Fruit fly (Drosophila melanogaster) whole organism, adult: ENCODE results near the gene CG15820.

Source experiments
- CG11617 ChIP-seq: fragments of 200-800 bp; sonication (Bioruptor generic); optimal IDR thresholded peaks from 2 replicates; lab custom pipeline; 2017; ENCODE audit warnings: mild to moderate bottlenecking, missing biosample characterization, missing genetic modification reagents, missing genetic modification characterization
- CG12768 ChIP-seq: fragments of 200-800 bp; sonication (Bioruptor generic); optimal IDR thresholded peaks from 2 replicates; lab custom pipeline; 2017; ENCODE audit warnings: missing biosample characterization, missing genetic modification characterization, mild to moderate bottlenecking, moderate library complexity, missing genetic modification reagents
- CG14711 ChIP-seq: fragments of 200-800 bp; sonication (Bioruptor generic); optimal IDR thresholded peaks from 2 replicates; lab custom pipeline; 2018; ENCODE audit warnings: missing biosample characterization, mild to moderate bottlenecking, missing genetic modification characterization, moderate library complexity
- CG1620 ChIP-seq: fragments of 200-800 bp; sonication (Bioruptor generic); optimal IDR thresholded peaks from 2 replicates; lab custom pipeline; 2016; ENCODE audit warnings: missing biosample characterization, missing genetic modification characterization
- CG33017 ChIP-seq: fragments of 200-800 bp; sonication (Bioruptor generic); optimal IDR thresholded peaks from 2 replicates; lab custom pipeline; 2018; ENCODE audit warnings: missing biosample characterization, mild to moderate bottlenecking, missing genetic modification characterization, moderate library complexity
- CG5204 ChIP-seq: fragments of 200-800 bp; sonication (Bioruptor generic); optimal IDR thresholded peaks from 2 replicates; lab custom pipeline; 2016; ENCODE audit warnings: missing biosample characterization, missing genetic modification characterization
- CG7045 ChIP-seq: fragments of 200-800 bp; sonication (Bioruptor generic); optimal IDR thresholded peaks from 2 replicates; lab custom pipeline; 2017; ENCODE audit warnings: missing biosample characterization, mild to moderate bottlenecking, missing genetic modification characterization
- CG7101 ChIP-seq: fragments of 200-800 bp; sonication (Bioruptor generic); optimal IDR thresholded peaks from 2 replicates; lab custom pipeline; 2018; ENCODE audit warnings: missing biosample characterization, mild to moderate bottlenecking, missing genetic modification characterization, moderate library complexity
- Clk ChIP-seq: fragments of 200-800 bp; sonication (Bioruptor generic); optimal IDR thresholded peaks from 2 replicates; lab custom pipeline; 2017; ENCODE audit warnings: missing biosample characterization, missing genetic modification characterization
- Crg-1 ChIP-seq: fragments of 200-800 bp; sonication (Bioruptor generic); optimal IDR thresholded peaks from 2 replicates; lab custom pipeline; 2016; ENCODE audit warnings: missing biosample characterization, missing genetic modification characterization
- Hr96 ChIP-seq: fragments of 200-800 bp; sonication (Bioruptor generic); optimal IDR thresholded peaks from 2 replicates; lab custom pipeline; 2016; ENCODE audit warnings: missing biosample characterization, missing genetic modification characterization
- Mnt ChIP-seq: fragments of 200-800 bp; sonication (Bioruptor generic); optimal IDR thresholded peaks from 2 replicates; lab custom pipeline; 2016; ENCODE audit warnings: missing biosample characterization, mild to moderate bottlenecking, missing genetic modification characterization
- bab1 ChIP-seq: fragments of 200-800 bp; sonication (Bioruptor generic); optimal IDR thresholded peaks from 3 replicates; lab custom pipeline; 2019; ENCODE audit warnings: missing biosample characterization, mild to moderate bottlenecking, missing genetic modification characterization, moderate library complexity
- cic ChIP-seq: fragments of 200-800 bp; sonication (Bioruptor generic); optimal IDR thresholded peaks from 2 replicates; lab custom pipeline; 2017; ENCODE audit warnings: missing biosample characterization, mild to moderate bottlenecking, missing genetic modification characterization, moderate library complexity
- cnc ChIP-seq, 2 experiments: fragments of >200 bp; optimal IDR thresholded peaks; 2 replicates each; lab custom pipeline; 2017
- kay ChIP-seq: fragments of 200-800 bp; sonication (Bioruptor generic); peaks from one replicate; lab custom pipeline; 2016; ENCODE audit warnings: missing biosample characterization, missing genetic modification characterization, borderline replicate concordance
- ovo ChIP-seq: fragments of 200-800 bp; sonication (Bioruptor generic); optimal IDR thresholded peaks from 2 replicates; lab custom pipeline; 2016; ENCODE audit warnings: missing biosample characterization, missing genetic modification characterization
- pad ChIP-seq: fragments of 200-800 bp; sonication (Bioruptor generic); optimal IDR thresholded peaks from 3 replicates; lab custom pipeline; 2017; ENCODE audit warnings: missing biosample characterization, missing genetic modification characterization, mild to moderate bottlenecking, moderate library complexity, missing genetic modification reagents
- tj ChIP-seq: fragments of 200-800 bp; sonication (Bioruptor generic); optimal IDR thresholded peaks from 3 replicates; lab custom pipeline; 2017; ENCODE audit warnings: missing biosample characterization, mild to moderate bottlenecking, missing genetic modification characterization, moderate library complexity
- toe ChIP-seq: fragments of 200-800 bp; sonication (Bioruptor generic); optimal IDR thresholded peaks from 2 replicates; lab custom pipeline; 2016; ENCODE audit warnings: missing biosample characterization, missing genetic modification characterization

The CG15820 gene

dm6 chr3L:2149664-2150063, 24.5 kb downstream of the CG15820 start:
- TF ChIP-seq cnc (optimal IDR thresholded peaks at IDR 0.05; lab: Kevin White, UChicago): no peak

dm6 chr3L:2147767-2148166, 26.4 kb downstream of the CG15820 start:
- no peak for TF ChIP-seq CG7101 (tag; lab: Kevin White, UChicago)
- TF ChIP-seq pad: no peak
- no peak for TF ChIP-seq Crg-1 (GFP tag; lab: Kevin White, UChicago)
- no peak for TF ChIP-seq Clk
- TF ChIP-seq kay (GFP tag; lab: Kevin White, UChicago): no peak
- TF ChIP-seq cic (GFP tag; lab: Kevin White, UChicago): no peak
- TF ChIP-seq bab1: no peak
- TF ChIP-seq toe (GFP tag; lab: Kevin White, UChicago): no peak
- TF ChIP-seq CG11617 (GFP tag; lab: Kevin White, UChicago): no peak
- TF ChIP-seq CG7045 (GFP tag; lab: Kevin White, UChicago): no peak
- no peak for TF ChIP-seq Mnt (GFP tag; lab: Kevin White, UChicago)
- TF ChIP-seq cnc (optimal IDR thresholded peaks at IDR 0.05; lab: Kevin White, UChicago): no peak
- TF ChIP-seq ovo (GFP tag; lab: Kevin White, UChicago): no peak
- no peak for TF ChIP-seq Hr96
- no peak for TF ChIP-seq CG14711 (tag; lab: Kevin White, UChicago)
- no peak for TF ChIP-seq CG1620 (GFP tag; lab: Kevin White, UChicago)
- no peak for TF ChIP-seq CG12768 (GFP tag; lab: Kevin White, UChicago)
- no peak for TF ChIP-seq tj (GFP tag; lab: Kevin White, UChicago)

- TF ChIP-seq Mnt (GFP tag; lab: Kevin White, UChicago): no peak
- no peak for TF ChIP-seq Clk
These were observed 29.1 kb downstream of the CG15820 start for dm6 chr3L:2145019-2145418.

DNA sequence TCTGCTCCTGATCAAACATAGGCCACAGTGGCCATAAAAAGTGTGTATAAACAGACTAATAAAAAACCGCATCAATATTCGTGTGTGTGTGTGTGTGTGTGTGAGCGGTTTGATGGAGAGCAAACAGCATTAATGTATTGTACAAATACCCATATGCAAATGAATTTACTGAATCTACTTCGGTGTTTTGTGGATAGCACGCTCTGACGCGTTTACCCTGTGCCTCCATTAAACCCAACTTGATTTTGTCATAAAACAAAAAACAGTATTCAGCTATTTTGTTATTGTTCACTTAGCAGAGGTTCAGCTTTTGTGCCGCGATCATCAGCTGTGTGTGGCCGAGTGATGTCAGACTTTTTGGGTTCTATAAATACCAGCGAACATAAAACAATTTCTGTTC, 29.8 kb downstream of the CG15820 start:
- TF ChIP-seq tj (GFP tag; lab: Kevin White, UChicago): no peak
- TF ChIP-seq pad: no peak
- no peak for TF ChIP-seq CG7045 (GFP tag; lab: Kevin White, UChicago)
- TF ChIP-seq CG7101 (tag; lab: Kevin White, UChicago): no peak
- no peak for TF ChIP-seq CG12768 (GFP tag; lab: Kevin White, UChicago)
- TF ChIP-seq ovo (GFP tag; lab: Kevin White, UChicago): no peak
- no peak for TF ChIP-seq cic (GFP tag; lab: Kevin White, UChicago)
- no peak for TF ChIP-seq kay (GFP tag; lab: Kevin White, UChicago)
- no peak for TF ChIP-seq Hr96
- no peak for TF ChIP-seq Mnt (GFP tag; lab: Kevin White, UChicago)

dm6 chr3L:2142435-2142834, 31.7 kb downstream of the CG15820 start:
- TF ChIP-seq cnc (optimal IDR thresholded peaks at IDR 0.05; lab: Kevin White, UChicago) (no peak), Hr96 (no peak), CG7101 (tag; lab: Kevin White, UChicago) (no peak), CG1620 (GFP tag; lab: Kevin White, UChicago) (no peak), ovo (GFP tag; lab: Kevin White, UChicago) (no peak), toe (GFP tag; lab: Kevin White, UChicago) (no peak), CG33017 (no peak), CG7045 (GFP tag; lab: Kevin White, UChicago) (no peak), bab1 (no peak), pad (no peak), kay (GFP tag; lab: Kevin White, UChicago) (no peak), Clk (no peak), cic (GFP tag; lab: Kevin White, UChicago) (no peak), CG12768 (GFP tag; lab: Kevin White, UChicago) (no peak), Mnt (GFP tag; lab: Kevin White, UChicago) (no peak), CG14711 (tag; lab: Kevin White, UChicago) (no peak), CG11617 (GFP tag; lab: Kevin White, UChicago) (no peak)

DNA sequence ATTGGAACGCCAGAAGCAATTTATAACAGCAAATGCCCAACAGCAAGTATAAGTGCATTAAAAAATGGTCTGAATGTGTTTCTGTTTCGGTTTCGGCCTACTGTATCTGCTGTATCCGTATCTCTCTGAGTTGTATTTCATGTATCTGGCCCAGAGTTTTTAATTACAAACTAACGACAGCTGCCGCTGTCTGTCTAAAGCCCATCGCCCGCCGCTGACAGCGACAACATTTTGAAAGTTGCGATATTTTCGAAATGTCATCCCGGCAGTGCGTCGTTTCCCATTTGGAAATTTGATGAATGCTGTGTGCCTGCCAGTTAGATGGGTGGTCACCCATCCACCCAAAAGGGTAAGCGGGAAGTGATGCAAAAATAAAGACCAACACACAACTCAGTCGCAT, 37.7 kb downstream of the CG15820 start:
- TF ChIP-seq CG5204: no peak
- no peak for TF ChIP-seq Mnt (GFP tag; lab: Kevin White, UChicago)
- TF ChIP-seq CG33017: no peak
- TF ChIP-seq ovo (GFP tag; lab: Kevin White, UChicago): no peak
- TF ChIP-seq CG1620 (GFP tag; lab: Kevin White, UChicago): no peak
- no peak for TF ChIP-seq CG7101 (tag; lab: Kevin White, UChicago)
- TF ChIP-seq CG12768 (GFP tag; lab: Kevin White, UChicago): no peak
- TF ChIP-seq CG14711 (tag; lab: Kevin White, UChicago): no peak
- no peak for TF ChIP-seq cnc (optimal IDR thresholded peaks at IDR 0.05; lab: Kevin White, UChicago)
- no peak for TF ChIP-seq cic (GFP tag; lab: Kevin White, UChicago)
- no peak for TF ChIP-seq toe (GFP tag; lab: Kevin White, UChicago)
- no peak for TF ChIP-seq kay (GFP tag; lab: Kevin White, UChicago)
- no peak for TF ChIP-seq Clk
- no peak for TF ChIP-seq tj (GFP tag; lab: Kevin White, UChicago)
- TF ChIP-seq Crg-1 (GFP tag; lab: Kevin White, UChicago): no peak
- TF ChIP-seq CG11617 (GFP tag; lab: Kevin White, UChicago): no peak
